Worm (Caenorhabditis elegans): ENCODE data around the gene ZK945.4.

The ZK945.4 gene

ce11 chrII:10131760-10132159 lies 26.3 kb upstream of the ZK945.4 start, which contains the start of gene F27E5.5:
F27E5.5 (minus strand) TSS chrII:10131860.
- TF ChIP-seq pha-4 (tag; optimal IDR thresholded peaks at IDR 0.05) (no peak), lin-39 (tag; optimal IDR thresholded peaks at IDR 0.05) (no peak), jun-1 (tag; optimal IDR thresholded peaks at IDR 0.05) (no peak), unc-62 (GFP tag; optimal IDR thresholded peaks at IDR 0.05) (no peak), daf-12 (tag; optimal IDR thresholded peaks at IDR 0.05) (no peak), elt-3 (tag; optimal IDR thresholded peaks at IDR 0.05) (no peak), ceh-9 (tag; optimal IDR thresholded peaks at IDR 0.05) (no peak), nhr-237 (tag; optimal IDR thresholded peaks at IDR 0.05) (no peak), lin-15B (tag; optimal IDR thresholded peaks at IDR 0.05) (no peak), egl-5 (tag; optimal IDR thresholded peaks at IDR 0.05) (no peak), elt-1 (tag; optimal IDR thresholded peaks at IDR 0.05) (no peak), ceh-82 (tag; optimal IDR thresholded peaks at IDR 0.05) (no peak)

DNA sequence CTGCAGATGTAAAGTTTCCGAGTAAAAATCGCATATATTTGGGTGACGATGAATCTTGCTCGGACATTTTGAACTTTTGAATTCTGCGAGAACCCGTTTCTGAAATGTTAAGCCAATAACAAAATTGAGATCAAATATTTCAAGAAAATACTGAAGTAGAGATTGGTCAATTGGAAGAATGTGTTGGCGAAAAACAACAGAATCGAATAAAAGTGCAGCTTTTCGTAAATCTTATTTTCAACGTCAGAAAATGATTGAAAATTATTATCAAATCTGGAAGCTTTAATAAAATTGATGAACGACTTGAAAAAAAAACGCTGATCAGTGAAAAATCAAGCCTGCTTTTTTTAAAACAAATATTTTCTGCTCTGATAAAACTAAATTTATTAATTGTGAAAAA lies 21.9 kb upstream of the ZK945.4 start, which contains the start of gene F27E5.8:
TSS of gene F27E5.8 (minus strand) at position 101 of the 400 bp plus-strand sequence.
- TF ChIP-seq nhr-23 (tag; optimal IDR thresholded peaks at IDR 0.05): no peak
- no peak for TF ChIP-seq mdl-1 (tag; optimal IDR thresholded peaks at IDR 0.05)
- TF ChIP-seq tbx-2 (tag; optimal IDR thresholded peaks at IDR 0.05): no peak
- TF ChIP-seq nhr-67 (tag; optimal IDR thresholded peaks at IDR 0.05): no peak
- TF ChIP-seq nhr-25 (tag; optimal IDR thresholded peaks at IDR 0.05): no peak
- TF ChIP-seq jun-1 (tag; optimal IDR thresholded peaks at IDR 0.05): no peak
- TF ChIP-seq elt-3 (tag; optimal IDR thresholded peaks at IDR 0.05): no peak
- no peak for TF ChIP-seq fos-1 (tag; optimal IDR thresholded peaks at IDR 0.05)
- no peak for TF ChIP-seq nfya-1 (tag; optimal IDR thresholded peaks at IDR 0.05; ENCODE audit: insufficient read depth)
- no peak for TF ChIP-seq ceh-82 (tag; optimal IDR thresholded peaks at IDR 0.05)
- TF ChIP-seq ceh-16 (tag; optimal IDR thresholded peaks at IDR 0.05): no peak
- no peak for TF ChIP-seq pha-4 (tag; optimal IDR thresholded peaks at IDR 0.05)
- TF ChIP-seq nhr-76 (tag; optimal IDR thresholded peaks at IDR 0.05): no peak
- TF ChIP-seq skn-1 (tag; optimal IDR thresholded peaks at IDR 0.05): no peak
- TF ChIP-seq snpc-4 (tag; optimal IDR thresholded peaks at IDR 0.05): no peak

DNA sequence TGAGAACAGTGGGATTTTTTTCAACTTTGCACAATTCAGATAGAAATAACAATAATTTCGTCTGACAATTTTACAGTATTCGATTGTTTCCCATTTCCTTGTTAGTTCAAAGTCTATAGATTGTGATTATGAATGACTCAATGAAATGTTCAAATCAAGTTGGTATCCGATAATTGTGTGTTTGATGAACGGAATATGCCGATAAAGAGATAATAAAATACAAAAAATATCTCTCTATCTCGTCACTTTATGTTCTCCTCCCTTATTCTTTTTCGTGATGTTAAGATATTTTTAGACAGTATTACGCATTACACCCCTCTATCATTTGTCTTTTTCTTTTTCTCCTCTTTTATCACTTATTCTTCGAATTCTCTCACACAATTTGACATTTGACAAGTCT lies 17.0 kb upstream of the ZK945.4 start, which contains the start of gene F27E5.7:
TSS of gene F27E5.7 (plus strand) at position 301 of the 400 bp plus-strand sequence.
- no peak for TF ChIP-seq eor-1 (tag; optimal IDR thresholded peaks at IDR 0.05)
- TF ChIP-seq lin-39 (tag; optimal IDR thresholded peaks at IDR 0.05): no peak
- no peak for TF ChIP-seq tbx-2 (tag; optimal IDR thresholded peaks at IDR 0.05)
- TF ChIP-seq elt-3 (tag; optimal IDR thresholded peaks at IDR 0.05): no peak
- TF ChIP-seq ceh-16 (tag; optimal IDR thresholded peaks at IDR 0.05): no peak
- TF ChIP-seq hmg-11 (tag; optimal IDR thresholded peaks at IDR 0.05): no peak
- no peak for TF ChIP-seq nhr-237 (tag; optimal IDR thresholded peaks at IDR 0.05)
- TF ChIP-seq nhr-76 (tag; optimal IDR thresholded peaks at IDR 0.05): no peak

DNA sequence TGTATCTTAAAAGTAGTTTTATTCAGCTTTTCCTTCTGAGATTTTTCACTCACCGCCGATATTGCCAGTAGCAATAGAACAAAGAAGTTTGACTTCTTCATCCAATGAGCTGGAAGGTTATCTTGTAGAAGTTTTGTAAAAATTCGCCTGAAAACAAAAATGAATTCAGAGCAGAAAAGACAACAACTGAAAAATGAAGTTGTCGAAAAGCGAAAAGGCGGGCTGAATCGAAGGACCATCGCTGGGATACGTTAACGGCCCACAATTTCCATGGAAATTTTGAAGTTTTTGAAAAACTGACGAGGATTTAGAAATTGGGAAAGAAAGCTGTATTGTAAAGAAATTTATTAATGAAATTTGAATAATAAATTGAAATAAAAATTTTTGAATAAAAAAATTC lies 16.2 kb upstream of the ZK945.4 start, which contains the start of gene lov-1:
TSS of gene lov-1 (minus strand) at position 101 of the 400 bp plus-strand sequence.
- TF ChIP-seq nhr-237 (tag; optimal IDR thresholded peaks at IDR 0.05) (no peak), nhr-67 (tag; optimal IDR thresholded peaks at IDR 0.05) (no peak), nhr-11 (tag; optimal IDR thresholded peaks at IDR 0.05) (no peak), ztf-4 (tag; optimal IDR thresholded peaks at IDR 0.05) (no peak), skn-1 (tag; optimal IDR thresholded peaks at IDR 0.05) (no peak), lin-15B (tag; optimal IDR thresholded peaks at IDR 0.05) (no peak), jun-1 (tag; optimal IDR thresholded peaks at IDR 0.05) (no peak), zag-1 (tag; optimal IDR thresholded peaks at IDR 0.05) (no peak), pqm-1 (tag; optimal IDR thresholded peaks at IDR 0.05) (no peak), mdl-1 (tag; optimal IDR thresholded peaks at IDR 0.05) (no peak), R02D3.7 (tag; optimal IDR thresholded peaks at IDR 0.05) (no peak), fos-1 (tag; optimal IDR thresholded peaks at IDR 0.05) (no peak), elt-2 (tag; optimal IDR thresholded peaks at IDR 0.05) (no peak), ceh-16 (tag; optimal IDR thresholded peaks at IDR 0.05) (no peak), nhr-23 (tag; optimal IDR thresholded peaks at IDR 0.05) (no peak)

DNA sequence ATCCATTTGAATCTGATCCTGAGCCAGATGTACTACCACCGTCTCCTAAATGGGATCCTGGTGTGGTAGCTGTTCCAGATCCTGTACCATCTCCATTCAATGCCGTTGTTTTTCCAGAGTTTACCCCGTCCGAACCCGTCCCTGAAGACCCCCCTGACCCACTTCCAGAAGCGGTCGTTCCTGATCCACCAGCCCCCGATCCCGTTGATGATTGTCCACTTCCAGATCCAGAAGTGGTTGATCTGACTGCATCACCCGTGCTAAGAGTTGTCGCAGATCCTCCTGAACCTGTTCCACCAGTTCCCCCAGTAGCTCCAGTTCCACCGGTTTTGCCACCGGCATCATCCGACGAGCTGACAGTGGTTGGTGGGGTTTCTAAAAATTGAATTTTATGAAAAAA lies 11.2 kb upstream of the ZK945.4 start:
- TF ChIP-seq lin-39 (tag; optimal IDR thresholded peaks at IDR 0.05): no peak
- no peak for TF ChIP-seq nhr-28 (tag; optimal IDR thresholded peaks at IDR 0.05)
- TF ChIP-seq skn-1 (tag; optimal IDR thresholded peaks at IDR 0.05): no peak
- TF ChIP-seq fkh-10 (GFP tag; optimal IDR thresholded peaks at IDR 0.05): no peak
- TF ChIP-seq nhr-237 (tag; optimal IDR thresholded peaks at IDR 0.05): no peak
- no peak for TF ChIP-seq ceh-9 (tag; optimal IDR thresholded peaks at IDR 0.05)
- TF ChIP-seq pqm-1 (tag; optimal IDR thresholded peaks at IDR 0.05): no peak
- no peak for TF ChIP-seq fos-1 (tag; optimal IDR thresholded peaks at IDR 0.05)
- no peak for TF ChIP-seq unc-62 (GFP tag; optimal IDR thresholded peaks at IDR 0.05)
